Fruit fly (Drosophila melanogaster) whole organism, embryonic: Measurements from ENCODE around the gene thoc6.

Experiments
- CG32767 ChIP-seq: fragments of 200-800 bp; sonication (Bioruptor generic); IDR thresholded peaks from 2 replicates; pipeline ENCODE4 v1.3.6; 2022; ENCODE audit warnings: missing biosample characterization, missing genetic modification characterization
- CG7963 ChIP-seq: fragments of 200-800 bp; sonication (Bioruptor generic); IDR thresholded peaks from 3 replicates; pipeline ENCODE4 v1.3.6; 2022; ENCODE audit warnings: missing biosample characterization, missing genetic modification characterization; ENCODE audit not compliant: partially characterized antibody
- CG9437 ChIP-seq: fragments of 200-800 bp; sonication (Bioruptor generic); optimal IDR thresholded peaks from 2 replicates; lab custom pipeline; 2018; ENCODE audit warnings: missing biosample characterization, mild to moderate bottlenecking, missing genetic modification characterization
- CG9817 ChIP-seq: fragments of 200-800 bp; sonication (Bioruptor generic); optimal IDR thresholded peaks from 2 replicates; lab custom pipeline; 2018; ENCODE audit warnings: missing biosample characterization, mild to moderate bottlenecking, missing genetic modification characterization, moderate library complexity
- Elba2 ChIP-seq: fragments of 200-800 bp; sonication (Bioruptor generic); optimal IDR thresholded peaks from 3 replicates; lab custom pipeline; 2016; ENCODE audit warnings: missing biosample characterization, missing genetic modification characterization
- cg ChIP-seq: fragments of 200-800 bp; sonication (Bioruptor generic); optimal IDR thresholded peaks from 3 replicates; lab custom pipeline; 2019; ENCODE audit warnings: missing biosample characterization, mild to moderate bottlenecking, missing genetic modification characterization, moderate library complexity
- fd96Cb ChIP-seq: fragments of 200-800 bp; sonication (Bioruptor generic); optimal IDR thresholded peaks from 2 replicates; lab custom pipeline; 2018; ENCODE audit warnings: missing biosample characterization, mild to moderate bottlenecking, missing genetic modification characterization, moderate library complexity
- gro ChIP-seq: fragments of 200-800 bp; sonication (Bioruptor generic); optimal IDR thresholded peaks from 2 replicates; lab custom pipeline; 2016; ENCODE audit warnings: missing biosample characterization, missing genetic modification characterization
- hbn ChIP-seq: fragments of 200-800 bp; sonication (Bioruptor generic); IDR thresholded peaks from 2 replicates; pipeline ENCODE4 v1.3.6; 2022; ENCODE audit warnings: missing biosample characterization, missing genetic modification characterization; ENCODE audit not compliant: partially characterized antibody
- insv ChIP-seq, 2 experiments: fragments of 200-800 bp; sonication (Bioruptor generic); optimal IDR thresholded peaks; 3 replicates each; lab custom pipeline; 2016 to 2018; ENCODE audit warnings: missing biosample characterization in 2 of 2, missing genetic modification characterization in 2 of 2
- knrl ChIP-seq: fragments of 200-800 bp; sonication (Bioruptor generic); IDR thresholded peaks from 3 replicates; pipeline ENCODE4 v1.3.6; 2022; ENCODE audit warnings: missing biosample characterization, missing genetic modification characterization; ENCODE audit not compliant: partially characterized antibody
- unc-4 ChIP-seq: fragments of 200-800 bp; sonication (Bioruptor generic); IDR thresholded peaks from 2 replicates; pipeline ENCODE4 v1.3.6; 2022; ENCODE audit warnings: missing biosample characterization, missing genetic modification characterization; ENCODE audit not compliant: partially characterized antibody
- vnd ChIP-seq: fragments of 200-800 bp; sonication (Bioruptor generic); IDR thresholded peaks from 3 replicates; pipeline ENCODE4 v1.3.6; 2022; ENCODE audit warnings: missing biosample characterization, missing genetic modification characterization; ENCODE audit not compliant: partially characterized antibody
- zfh1 ChIP-seq: fragments of 200-800 bp; sonication (Bioruptor generic); IDR thresholded peaks from 3 replicates; pipeline ENCODE4 v1.3.6; 2022; ENCODE audit warnings: missing biosample characterization, missing genetic modification characterization

The thoc6 gene

dm6 chr3L:12145709-12146694, 47.5 kb downstream of the thoc6 start, which contains the start of the genes eIF3l and Nrx-IV (continued):
- TF ChIP-seq CG7963 = peak; percentile 4; the same call in 1 of the 3 replicates
- peak; percentile 59; the same call in 1 of the 2 replicates for TF ChIP-seq hbn
- no peak for TF ChIP-seq CG9817 (tag; lab: Kevin White, UChicago)
- TF ChIP-seq unc-4 (GFP tag; lab: Robert Waterston, UW) = peak; percentile 71
- no peak for TF ChIP-seq fd96Cb (tag; lab: Kevin White, UChicago)
- TF ChIP-seq CG32767 (GFP tag; lab: Robert Waterston, UW) = no peak
- no peak for TF ChIP-seq Elba2
- TF ChIP-seq vnd (GFP tag; lab: Robert Waterston, UW) = peak; percentile 64; the same call in 1 of the 3 replicates
- peak; percentile 76 for TF ChIP-seq knrl (GFP tag; lab: Robert Waterston, UW)
- peak; percentile 30 for TF ChIP-seq CG9437 (GFP tag; lab: Kevin White, UChicago)
- TF ChIP-seq gro (GFP tag; lab: Kevin White, UChicago) = no peak
- TF ChIP-seq insv (GFP tag; optimal IDR thresholded peaks at IDR 0.05; lab: Kevin White, UChicago) = no peak
- TF ChIP-seq zfh1 (GFP tag; lab: Robert Waterston, UW) = 0 out of 3 replicates have a peak, but pooled peaks have one; percentile 13
- TF ChIP-seq cg (GFP tag; lab: Kevin White, UChicago) = no peak
